Worm (Caenorhabditis elegans): ENCODE data around the gene ssp-35.

ssp-35 gene

DNA sequence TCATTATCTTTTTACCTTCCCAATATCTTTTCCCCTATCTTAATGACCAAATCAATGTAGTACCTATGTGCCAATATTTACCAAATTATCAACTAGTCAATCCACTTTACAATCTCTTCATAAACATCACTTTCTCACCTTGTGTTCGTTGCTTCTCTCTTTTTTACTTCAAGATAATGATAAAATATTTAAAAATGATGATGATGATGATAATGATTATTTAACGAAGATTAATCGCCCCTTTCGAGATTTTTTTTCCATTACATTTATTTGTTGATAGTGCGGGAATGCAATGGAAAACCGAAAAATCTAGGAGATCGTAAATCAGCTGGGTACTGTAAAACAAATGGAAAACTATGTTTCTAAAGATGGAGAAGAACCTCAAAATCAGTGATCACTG is 30.5 kb upstream of the ssp-35 start:
- TF ChIP-seq him-1 (tag; optimal IDR thresholded peaks at IDR 0.05) (no peak), W03F9.2 (tag; optimal IDR thresholded peaks at IDR 0.05) (no peak), dao-5 (tag; optimal IDR thresholded peaks at IDR 0.05) (no peak)

DNA sequence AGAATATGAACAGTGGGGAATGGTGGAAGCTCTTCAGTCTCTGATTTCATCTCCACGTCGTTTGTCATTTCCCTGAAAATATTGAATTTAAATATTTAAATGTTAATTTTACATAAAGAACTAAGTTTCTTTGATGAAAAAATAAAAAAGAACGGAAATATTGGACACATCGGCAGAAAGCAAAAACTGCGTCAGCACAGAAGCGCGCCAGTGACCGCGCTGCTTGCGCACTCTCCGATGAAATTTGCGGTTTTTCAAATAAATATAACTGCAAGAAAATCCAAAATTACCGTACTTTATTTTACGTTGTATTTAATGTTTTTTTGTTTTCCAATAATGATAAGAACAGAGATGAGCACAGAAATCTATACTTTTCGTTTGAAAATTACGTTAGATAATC is 28.0 kb upstream of the ssp-35 start, which contains the start of the genes srpa-68 and srh-16:
Gene srpa-68 (minus strand): TSS at position 72 of the 400 bp plus-strand sequence.
Gene srh-16 (plus strand): TSS at position 275 of the 400 bp plus-strand sequence.
- TF ChIP-seq him-1 (tag; optimal IDR thresholded peaks at IDR 0.05) (peak; percentile 73), W03F9.2 (tag; optimal IDR thresholded peaks at IDR 0.05) (peak; percentile 92), dao-5 (tag; optimal IDR thresholded peaks at IDR 0.05) (no peak)

DNA sequence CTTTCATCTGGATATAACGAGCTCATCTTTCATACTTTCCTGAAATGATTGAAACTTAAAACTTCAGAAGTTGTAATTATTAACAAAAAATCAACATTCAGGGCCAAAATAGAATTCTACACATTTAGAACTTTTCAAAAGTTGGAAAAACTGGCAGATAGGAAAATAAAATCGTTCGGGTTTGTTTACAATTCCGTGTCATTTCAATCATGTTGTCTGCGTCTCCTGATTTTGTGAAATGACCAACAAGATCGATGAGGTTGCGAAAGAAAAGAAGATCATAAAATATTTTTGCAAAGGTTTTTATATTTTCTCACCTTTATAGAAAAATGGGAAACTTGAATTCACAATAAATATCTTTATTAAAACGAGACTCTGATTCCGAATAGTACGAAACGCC is 25.0 kb upstream of the ssp-35 start, which contains the start of gene rskd-1:
Gene rskd-1 (minus strand): TSS at position 39 of the 400 bp plus-strand sequence.
- TF ChIP-seq him-1 (tag; optimal IDR thresholded peaks at IDR 0.05) (no peak), W03F9.2 (tag; optimal IDR thresholded peaks at IDR 0.05) (no peak), dao-5 (tag; optimal IDR thresholded peaks at IDR 0.05) (no peak)

DNA sequence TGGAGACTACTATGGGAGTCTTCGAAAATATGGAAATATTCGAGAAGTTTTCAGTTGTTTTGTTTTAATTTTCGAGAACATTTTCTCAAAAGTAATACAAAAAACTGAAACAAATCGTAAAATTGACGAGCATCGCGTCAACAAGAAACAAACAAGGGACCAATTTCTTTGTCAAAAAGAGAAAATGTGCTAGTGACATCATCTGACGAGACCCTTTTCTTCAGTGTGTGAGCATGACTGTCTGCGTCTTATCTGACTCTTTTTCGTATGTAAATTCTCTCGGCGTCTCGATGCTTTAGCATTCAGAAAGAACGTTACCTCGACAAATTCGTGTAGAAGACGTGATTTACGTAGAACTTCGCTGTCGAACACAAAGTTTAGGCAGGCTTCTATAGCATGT is 24.0 kb upstream of the ssp-35 start:
- TF ChIP-seq dao-5 (tag; optimal IDR thresholded peaks at IDR 0.05): no peak
- TF ChIP-seq him-1 (tag; optimal IDR thresholded peaks at IDR 0.05): no peak
- no peak for TF ChIP-seq W03F9.2 (tag; optimal IDR thresholded peaks at IDR 0.05)

DNA sequence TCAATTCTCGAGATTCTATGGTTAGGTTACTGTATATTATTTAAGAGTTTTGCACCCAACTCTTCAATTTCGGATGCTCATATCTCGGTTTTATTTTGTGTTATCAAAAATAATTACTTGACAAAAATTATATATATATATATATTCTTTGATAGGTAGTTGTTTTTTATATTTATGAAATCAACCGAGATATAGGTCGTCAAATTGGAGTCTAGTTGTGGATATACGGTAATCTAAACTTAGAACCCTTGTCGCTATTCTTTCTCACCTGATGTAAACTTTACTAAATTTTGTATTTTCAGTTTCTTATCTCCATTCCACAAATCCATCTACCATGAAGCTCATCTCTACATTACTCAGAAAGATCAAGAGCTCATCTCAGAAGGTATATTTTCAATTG is 19.6 kb upstream of the ssp-35 start, which contains the start of gene F55C5.10:
Gene F55C5.10 (plus strand): TSS at position 301 of the 400 bp plus-strand sequence.
- TF ChIP-seq him-1 (tag; optimal IDR thresholded peaks at IDR 0.05) (no peak), W03F9.2 (tag; optimal IDR thresholded peaks at IDR 0.05) (no peak), dao-5 (tag; optimal IDR thresholded peaks at IDR 0.05) (no peak)

DNA sequence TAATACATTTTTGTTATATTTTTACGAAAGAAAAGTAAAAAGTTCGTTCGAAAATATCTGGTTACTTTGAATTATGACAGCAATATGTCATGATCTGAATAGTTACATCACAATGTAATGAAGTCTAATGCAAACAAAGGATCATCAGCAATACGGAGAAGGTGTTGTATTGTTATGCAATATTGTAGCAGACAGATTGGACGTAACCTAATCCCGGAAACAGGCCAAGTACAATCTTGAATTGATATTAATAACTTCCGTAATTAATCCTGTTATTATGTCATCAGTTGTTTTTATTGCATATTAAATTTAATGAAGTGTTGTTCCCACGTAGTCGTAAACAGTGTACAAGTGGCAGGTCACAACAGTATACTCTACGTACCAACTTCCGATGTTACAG is 17.9 kb upstream of the ssp-35 start:
- TF ChIP-seq W03F9.2 (tag; optimal IDR thresholded peaks at IDR 0.05) (no peak), dao-5 (tag; optimal IDR thresholded peaks at IDR 0.05) (no peak), him-1 (tag; optimal IDR thresholded peaks at IDR 0.05) (no peak)

DNA sequence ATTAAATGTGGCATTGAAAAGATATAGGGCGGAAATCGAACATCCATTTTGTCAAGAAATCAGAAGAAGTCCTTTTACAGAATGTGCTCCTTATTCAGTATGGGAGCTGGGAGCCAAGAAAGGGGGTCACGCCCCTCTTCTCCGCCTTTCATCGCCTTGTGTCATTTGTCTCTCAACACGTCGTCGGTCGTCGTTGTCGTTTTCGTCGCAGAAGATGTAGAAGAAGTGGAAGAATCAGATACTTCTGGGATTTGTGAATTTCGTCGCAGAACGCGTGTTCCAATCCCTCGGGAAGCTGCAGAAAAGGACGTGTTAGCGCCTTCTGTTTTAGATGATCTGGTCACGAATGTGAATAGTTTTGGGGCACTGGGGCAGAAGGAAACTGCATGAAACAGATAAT is 13.3 kb upstream of the ssp-35 start, which contains the start of gene bnc-1:
Gene bnc-1 (minus strand): TSS at position 101 of the 400 bp plus-strand sequence.
- TF ChIP-seq W03F9.2 (tag; optimal IDR thresholded peaks at IDR 0.05) (no peak), dao-5 (tag; optimal IDR thresholded peaks at IDR 0.05) (no peak), him-1 (tag; optimal IDR thresholded peaks at IDR 0.05) (no peak)

DNA sequence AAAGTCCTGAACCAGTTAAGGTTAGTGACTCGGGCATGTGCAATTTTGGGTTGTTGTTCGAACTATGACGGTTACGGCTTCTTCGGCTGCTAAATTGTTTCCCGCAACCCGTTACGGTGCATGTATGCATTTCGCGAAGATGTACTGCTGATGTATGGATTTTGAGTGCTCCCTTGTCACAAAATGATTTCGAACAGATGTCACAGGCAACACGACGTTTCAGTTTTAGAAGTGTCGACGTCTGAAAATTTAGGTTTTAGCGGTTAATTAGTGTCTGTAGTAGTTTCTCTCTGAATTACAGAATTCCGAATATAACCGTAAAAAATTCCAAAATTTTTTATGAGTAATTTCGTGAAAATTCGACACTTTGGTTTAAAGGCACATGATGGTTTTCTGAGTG is 12.1 kb upstream of the ssp-35 start:
- TF ChIP-seq dao-5 (tag; optimal IDR thresholded peaks at IDR 0.05): no peak
- TF ChIP-seq W03F9.2 (tag; optimal IDR thresholded peaks at IDR 0.05): no peak

DNA sequence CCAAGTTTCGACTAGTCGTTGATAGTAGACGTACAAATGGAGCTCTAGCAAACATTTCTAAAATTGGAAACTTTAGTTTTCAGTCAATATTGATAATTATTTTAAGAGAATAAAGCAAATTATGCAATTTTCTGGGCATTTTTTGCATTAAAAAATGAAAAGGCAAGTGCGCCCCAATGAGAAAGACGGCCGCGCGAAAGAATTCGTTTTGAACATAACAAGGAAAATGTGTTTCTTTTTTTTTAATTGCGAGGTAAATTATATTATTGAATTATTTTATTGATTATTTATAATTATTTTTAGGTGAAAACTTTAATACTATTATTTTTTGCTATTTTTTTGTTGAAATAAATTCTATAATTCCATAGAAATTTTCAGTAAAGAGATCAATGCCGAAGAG is 7.9 kb upstream of the ssp-35 start, which contains the start of the genes tsfm-1 and capg-2:
Gene tsfm-1 (minus strand): TSS at position 57 of the 400 bp plus-strand sequence.
Gene capg-2 (plus strand): TSS at position 379 of the 400 bp plus-strand sequence.
- no peak for TF ChIP-seq him-1 (tag; optimal IDR thresholded peaks at IDR 0.05)
- TF ChIP-seq dao-5 (tag; optimal IDR thresholded peaks at IDR 0.05): no peak
- peak; percentile 19 for TF ChIP-seq W03F9.2 (tag; optimal IDR thresholded peaks at IDR 0.05)

DNA sequence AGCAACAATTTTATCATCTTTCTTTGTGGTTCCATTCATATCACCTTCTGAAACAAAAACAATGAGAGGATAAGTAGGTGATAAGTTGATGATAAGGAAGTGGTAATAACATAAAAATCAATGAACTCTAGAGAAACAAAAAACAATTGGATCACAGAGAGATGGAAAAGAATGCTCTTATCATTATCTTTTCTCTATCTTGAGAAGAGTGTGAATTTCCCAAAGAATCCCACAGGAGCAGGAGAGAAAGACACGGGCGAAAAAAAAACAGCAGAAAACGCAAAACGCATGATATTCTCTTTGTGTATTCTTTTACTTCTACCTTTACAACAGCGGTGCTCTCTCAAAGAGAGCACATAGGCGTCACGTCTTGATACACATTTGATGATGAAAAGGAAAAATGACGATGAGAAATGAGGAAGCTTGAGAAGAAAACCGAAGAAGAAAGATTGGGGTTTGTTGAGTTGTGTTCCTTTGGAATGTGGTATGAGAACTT is 5.7 kb upstream of the ssp-35 start, which contains the start of gene twk-24:
Gene twk-24 (minus strand): TSS at position 51 of the 496 bp plus-strand sequence.
- no peak for TF ChIP-seq dao-5 (tag; optimal IDR thresholded peaks at IDR 0.05)
- TF ChIP-seq W03F9.2 (tag; optimal IDR thresholded peaks at IDR 0.05): no peak
- TF ChIP-seq him-1 (tag; optimal IDR thresholded peaks at IDR 0.05): no peak

DNA sequence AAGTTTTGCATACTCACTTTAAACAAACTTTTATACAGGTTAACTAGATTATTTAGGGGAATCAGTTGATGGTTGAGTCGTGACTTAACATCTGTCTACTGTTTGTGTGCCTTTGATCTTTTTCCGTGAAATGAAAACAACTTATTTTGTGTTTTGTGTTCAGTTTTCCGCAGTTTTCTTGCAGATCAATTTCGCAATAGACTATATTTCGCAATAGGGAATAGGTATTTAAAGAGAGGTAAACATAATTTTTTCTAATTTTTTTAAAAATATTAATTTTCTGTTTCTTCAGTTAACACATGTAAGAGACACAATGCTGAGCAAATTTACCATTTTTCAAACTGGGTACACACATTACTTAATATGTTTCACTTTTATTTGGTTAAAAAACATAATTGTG is 2.2 kb downstream of the ssp-35 start, which contains the start of gene tbb-6:
Gene tbb-6 (plus strand): TSS at position 155 of the 400 bp plus-strand sequence.
- TF ChIP-seq him-1 (tag; optimal IDR thresholded peaks at IDR 0.05) (no peak), W03F9.2 (tag; optimal IDR thresholded peaks at IDR 0.05) (no peak), dao-5 (tag; optimal IDR thresholded peaks at IDR 0.05) (no peak)

DNA sequence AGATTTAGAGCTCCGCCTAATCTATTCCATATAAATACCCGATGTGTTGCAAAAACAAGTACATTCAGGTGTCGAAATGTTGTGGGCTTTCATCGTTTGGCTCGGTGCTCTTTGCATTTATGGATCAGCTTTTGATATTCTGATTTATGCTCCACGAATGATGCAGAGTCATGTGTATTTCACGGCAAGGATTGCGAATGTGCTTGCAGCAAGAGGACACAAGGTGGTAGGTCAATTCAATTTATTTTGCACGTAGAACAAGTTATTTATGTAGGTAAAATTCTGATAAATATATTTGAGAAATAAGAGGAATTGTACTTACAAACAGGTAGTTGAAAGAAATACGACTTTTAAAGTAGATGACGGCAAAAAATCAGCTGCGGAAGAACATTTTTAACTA is 4.7 kb downstream of the ssp-35 start, which contains the start of gene ugt-56:
Gene ugt-56 (plus strand): TSS at position 61 of the 400 bp plus-strand sequence.
- no peak for TF ChIP-seq dao-5 (tag; optimal IDR thresholded peaks at IDR 0.05)
- no peak for TF ChIP-seq W03F9.2 (tag; optimal IDR thresholded peaks at IDR 0.05)
- no peak for TF ChIP-seq him-1 (tag; optimal IDR thresholded peaks at IDR 0.05)

DNA sequence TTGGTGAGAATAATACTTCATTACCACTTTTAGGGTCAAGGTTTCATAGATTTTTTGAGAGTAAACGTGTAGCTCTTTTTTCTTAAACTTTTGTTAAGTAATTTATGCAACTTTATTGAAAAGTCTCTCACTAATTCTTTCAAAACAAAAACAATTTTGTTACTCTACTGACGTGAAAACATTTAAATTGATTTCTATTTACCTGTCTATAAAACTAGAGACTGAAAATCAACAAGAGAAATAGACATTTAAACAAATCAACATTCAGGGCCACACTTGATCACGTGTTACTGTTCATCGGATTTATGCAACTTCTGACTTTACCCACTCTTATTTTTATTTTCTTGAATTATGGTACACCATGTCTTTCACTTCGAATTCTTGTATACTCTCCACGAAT is 7.2 kb downstream of the ssp-35 start, which contains the start of gene ugt-55:
Gene ugt-55 (plus strand): TSS at position 301 of the 400 bp plus-strand sequence.
- no peak for TF ChIP-seq him-1 (tag; optimal IDR thresholded peaks at IDR 0.05)
- TF ChIP-seq W03F9.2 (tag; optimal IDR thresholded peaks at IDR 0.05): no peak
- TF ChIP-seq dao-5 (tag; optimal IDR thresholded peaks at IDR 0.05): no peak

DNA sequence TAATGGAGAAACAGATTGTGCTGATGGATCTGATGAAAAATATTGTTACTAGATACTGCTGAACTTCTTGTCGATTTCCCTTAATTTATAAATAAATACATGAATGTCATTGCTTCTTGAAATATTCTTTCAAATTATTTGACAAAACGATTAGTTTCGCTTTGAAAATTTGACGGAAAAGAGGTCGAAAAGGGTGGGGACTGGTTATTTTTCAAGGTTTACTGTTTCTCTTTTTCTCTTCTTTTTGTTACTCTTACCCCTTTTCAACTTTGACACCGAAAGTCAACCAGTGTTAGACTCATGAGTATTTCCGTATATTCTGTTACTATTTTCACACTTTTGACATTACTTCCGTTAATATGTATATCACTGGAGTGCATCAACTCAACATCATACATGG is 8.3 kb downstream of the ssp-35 start, which contains the start of gene T04H1.12:
Gene T04H1.12 (plus strand): TSS at position 301 of the 400 bp plus-strand sequence.
- TF ChIP-seq W03F9.2 (tag; optimal IDR thresholded peaks at IDR 0.05) (no peak), him-1 (tag; optimal IDR thresholded peaks at IDR 0.05) (no peak), dao-5 (tag; optimal IDR thresholded peaks at IDR 0.05) (no peak)
